Fruit fly (Drosophila melanogaster): ENCODE measurements around the gene CG2983.

Gene CG2983

DNA sequence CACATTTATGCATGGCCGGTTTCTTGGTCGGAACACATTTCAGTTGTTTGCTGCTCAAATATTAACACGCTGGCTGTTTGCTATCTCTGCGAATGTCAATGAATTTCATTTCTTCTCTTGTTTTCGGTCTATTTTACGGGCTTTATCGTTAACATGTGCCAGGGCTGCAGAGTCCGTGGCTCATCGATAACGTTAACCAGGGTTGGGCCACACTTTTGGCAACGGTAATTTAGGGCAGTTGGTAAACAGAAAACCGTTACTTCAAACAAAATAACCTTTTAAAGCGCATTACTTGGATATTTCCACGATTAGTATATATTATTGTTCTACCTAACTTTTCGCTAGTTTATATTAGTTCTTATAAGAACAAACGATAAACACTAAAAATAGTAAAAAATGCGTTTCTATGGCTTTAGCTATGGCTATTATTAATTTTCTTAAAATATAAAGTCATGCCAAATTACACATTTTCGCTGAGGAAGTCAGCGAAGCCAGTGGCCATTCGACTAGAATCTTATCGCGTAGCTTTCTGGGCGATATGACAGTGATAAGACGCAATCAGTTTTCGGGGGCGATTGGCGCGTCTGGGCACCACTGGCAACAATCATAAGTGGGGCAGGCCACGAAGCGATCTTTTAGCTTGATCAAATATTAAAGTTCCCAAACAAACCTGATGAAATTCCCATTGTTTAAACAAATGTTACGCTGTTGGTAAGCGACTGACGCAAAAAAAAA is 35.7 kb downstream of the CG2983 start (continued):
- TF ChIP-seq disco-r (GFP tag; optimal IDR thresholded peaks at IDR 0.05): peak; percentile 7
- TF ChIP-seq CG7556 (GFP tag; optimal IDR thresholded peaks at IDR 0.05): peak; percentile 46
- TF ChIP-seq eyg (GFP tag; optimal IDR thresholded peaks at IDR 0.05): no peak
- peak; percentile 31; the same call in 1 of the 2 replicates for TF ChIP-seq Drgx (GFP tag; IDR thresholded peaks at IDR 0.05)
- TF ChIP-seq nerfin-1 (tag; optimal IDR thresholded peaks at IDR 0.05): peak; percentile 2
- TF ChIP-seq CG3726 (GFP tag; IDR thresholded peaks at IDR 0.05): 0 out of 3 replicates have a peak, but pooled peaks have one; percentile 6
- TF ChIP-seq Sry-δ (GFP tag; optimal IDR thresholded peaks at IDR 0.05): peak; percentile 41
- TF ChIP-seq CG14710 (tag; optimal IDR thresholded peaks at IDR 0.05): peak; percentile 35
- TF ChIP-seq CG3281 (GFP tag; optimal IDR thresholded peaks at IDR 0.05): peak; percentile 86
- TF ChIP-seq CG11504 (tag; optimal IDR thresholded peaks at IDR 0.05): peak; percentile 57
- TF ChIP-seq Opbp (GFP tag; IDR thresholded peaks at IDR 0.05; ENCODE audit: partially characterized antibody): no peak; the same call in 2 of the 3 replicates
- TF ChIP-seq Gsc (GFP tag; IDR thresholded peaks at IDR 0.05): no peak
- peak; percentile 12 for TF ChIP-seq tx (GFP tag; optimal IDR thresholded peaks at IDR 0.05)
- peak; percentile 29 for TF ChIP-seq Oli (tag; optimal IDR thresholded peaks at IDR 0.05)
- TF ChIP-seq Abd-B (GFP tag; optimal IDR thresholded peaks at IDR 0.05): peak; percentile 34
- no peak for TF ChIP-seq CG4360 (GFP tag; IDR thresholded peaks at IDR 0.05)
- no peak for TF ChIP-seq trem (tag; optimal IDR thresholded peaks at IDR 0.05)
- peak; percentile 43 for TF ChIP-seq oc (tag; optimal IDR thresholded peaks at IDR 0.05)
- peak; percentile 96 for TF ChIP-seq CG7928 (GFP tag; optimal IDR thresholded peaks at IDR 0.05)
- TF ChIP-seq CG15514 (GFP tag; optimal IDR thresholded peaks at IDR 0.05): peak; percentile 68
- TF ChIP-seq croc (GFP tag; conservative IDR thresholded peaks at IDR 0.05): no peak
- TF ChIP-seq CG12236 (GFP tag; optimal IDR thresholded peaks at IDR 0.05): peak; percentile 26
- peak; percentile 26 for TF ChIP-seq emc (GFP tag; optimal IDR thresholded peaks at IDR 0.05)
- TF ChIP-seq fru (optimal IDR thresholded peaks at IDR 0.05): no peak
- TF ChIP-seq CG8924 (tag; optimal IDR thresholded peaks at IDR 0.05): peak; percentile 47
- peak; percentile 9 for TF ChIP-seq Side (GFP tag; optimal IDR thresholded peaks at IDR 0.05)
- peak; percentile 43 for TF ChIP-seq nmo (GFP tag; optimal IDR thresholded peaks at IDR 0.05)
- TF ChIP-seq gsb-n (tag; optimal IDR thresholded peaks at IDR 0.05): peak; percentile 40
- TF ChIP-seq Jarid2 (GFP tag; optimal IDR thresholded peaks at IDR 0.05): peak; percentile 29
- peak; percentile 40 for TF ChIP-seq fd3F (GFP tag; optimal IDR thresholded peaks at IDR 0.05)
- 0 out of 2 replicates have a peak, but pooled peaks have one; percentile 40 for TF ChIP-seq Ptx1 (GFP tag; IDR thresholded peaks at IDR 0.05)
- TF ChIP-seq CG12659 (GFP tag; optimal IDR thresholded peaks at IDR 0.05): peak; percentile 64
- no peak for TF ChIP-seq usp (GFP tag; optimal IDR thresholded peaks at IDR 0.05)
- peak; percentile 60 for TF ChIP-seq CG6854 (GFP tag; optimal IDR thresholded peaks at IDR 0.05)
- TF ChIP-seq CG18262 (tag; optimal IDR thresholded peaks at IDR 0.05): peak; percentile 40
- peak; percentile 61 for TF ChIP-seq CG17359 (tag; optimal IDR thresholded peaks at IDR 0.05)
- TF ChIP-seq CG5245 (GFP tag; optimal IDR thresholded peaks at IDR 0.05): peak; percentile 14
- TF ChIP-seq CG34422 (GFP tag; IDR thresholded peaks at IDR 0.05): peak; percentile 66
- TF ChIP-seq sens-2 (GFP tag; IDR thresholded peaks at IDR 0.05): no peak
- peak; percentile 17 for TF ChIP-seq bcd (GFP tag; optimal IDR thresholded peaks at IDR 0.05)
- peak; percentile 56 for TF ChIP-seq stwl (tag; optimal IDR thresholded peaks at IDR 0.05)
- TF ChIP-seq CG13424 (tag; optimal IDR thresholded peaks at IDR 0.05): peak; percentile 47
- TF ChIP-seq CG9609 (GFP tag; optimal IDR thresholded peaks at IDR 0.05): no peak
- peak; percentile 35; the same call in 1 of the 2 replicates for TF ChIP-seq bbx (GFP tag; IDR thresholded peaks at IDR 0.05; ENCODE audit: partially characterized antibody)
- TF ChIP-seq zfh1 (GFP tag; IDR thresholded peaks at IDR 0.05): peak; percentile 20; the same call in 1 of the 3 replicates
- peak; percentile 37; the same call in 2 of the 4 replicates for TF ChIP-seq Gug (GFP tag; IDR thresholded peaks at IDR 0.05)
- no peak for TF ChIP-seq dati (GFP tag; IDR thresholded peaks at IDR 0.05)
- TF ChIP-seq grn (GFP tag; optimal IDR thresholded peaks at IDR 0.05): peak; percentile 96
- peak; percentile 32 for TF ChIP-seq her (GFP tag; optimal IDR thresholded peaks at IDR 0.05)

Data from whole organism, embryonic.